Worm (Caenorhabditis elegans): ENCODE data around the gene snr-4.
A peak's percentile ranks its signal among the peaks of the same experiment; 100 is the strongest.

ce11 chrV:11933196-11934028 is 46.1 kb downstream of the snr-4 start, which contains the start of the genes aman-2 and F58H1.3:
- TF ChIP-seq nhr-12 (tag; optimal IDR thresholded peaks at IDR 0.05) (no peak), fos-1 (tag; optimal IDR thresholded peaks at IDR 0.05) (peak; percentile 6), ztf-11 (tag; optimal IDR thresholded peaks at IDR 0.05) (no peak), unc-39 (tag; optimal IDR thresholded peaks at IDR 0.05) (no peak), nhr-11 (tag; optimal IDR thresholded peaks at IDR 0.05) (no peak), elt-3 (tag; optimal IDR thresholded peaks at IDR 0.05) (no peak), nhr-237 (tag; optimal IDR thresholded peaks at IDR 0.05) (no peak), sma-9 (GFP tag; optimal IDR thresholded peaks at IDR 0.05) (no peak), sma-9 (tag; optimal IDR thresholded peaks at IDR 0.05) (no peak), dmd-4 (tag; optimal IDR thresholded peaks at IDR 0.05) (no peak), nhr-77 (tag; optimal IDR thresholded peaks at IDR 0.05) (no peak), unc-62 (GFP tag; optimal IDR thresholded peaks at IDR 0.05) (no peak)
